Fruit fly (Drosophila melanogaster) whole organism, adult: ENCODE results near the gene nesd.

Source experiments
- CG11617 ChIP-seq: fragments of 200-800 bp; sonication (Bioruptor generic); optimal IDR thresholded peaks from 2 replicates; lab custom pipeline; 2017; ENCODE audit warnings: mild to moderate bottlenecking, missing biosample characterization, missing genetic modification reagents, missing genetic modification characterization
- CG12768 ChIP-seq: fragments of 200-800 bp; sonication (Bioruptor generic); optimal IDR thresholded peaks from 2 replicates; lab custom pipeline; 2017; ENCODE audit warnings: missing biosample characterization, missing genetic modification characterization, mild to moderate bottlenecking, moderate library complexity, missing genetic modification reagents
- CG14711 ChIP-seq: fragments of 200-800 bp; sonication (Bioruptor generic); optimal IDR thresholded peaks from 2 replicates; lab custom pipeline; 2018; ENCODE audit warnings: missing biosample characterization, mild to moderate bottlenecking, missing genetic modification characterization, moderate library complexity
- CG1620 ChIP-seq: fragments of 200-800 bp; sonication (Bioruptor generic); optimal IDR thresholded peaks from 2 replicates; lab custom pipeline; 2016; ENCODE audit warnings: missing biosample characterization, missing genetic modification characterization
- CG33017 ChIP-seq: fragments of 200-800 bp; sonication (Bioruptor generic); optimal IDR thresholded peaks from 2 replicates; lab custom pipeline; 2018; ENCODE audit warnings: missing biosample characterization, mild to moderate bottlenecking, missing genetic modification characterization, moderate library complexity
- CG5204 ChIP-seq: fragments of 200-800 bp; sonication (Bioruptor generic); optimal IDR thresholded peaks from 2 replicates; lab custom pipeline; 2016; ENCODE audit warnings: missing biosample characterization, missing genetic modification characterization
- CG7045 ChIP-seq: fragments of 200-800 bp; sonication (Bioruptor generic); optimal IDR thresholded peaks from 2 replicates; lab custom pipeline; 2017; ENCODE audit warnings: missing biosample characterization, mild to moderate bottlenecking, missing genetic modification characterization
- CG7101 ChIP-seq: fragments of 200-800 bp; sonication (Bioruptor generic); optimal IDR thresholded peaks from 2 replicates; lab custom pipeline; 2018; ENCODE audit warnings: missing biosample characterization, mild to moderate bottlenecking, missing genetic modification characterization, moderate library complexity
- Clk ChIP-seq: fragments of 200-800 bp; sonication (Bioruptor generic); optimal IDR thresholded peaks from 2 replicates; lab custom pipeline; 2017; ENCODE audit warnings: missing biosample characterization, missing genetic modification characterization
- Crg-1 ChIP-seq: fragments of 200-800 bp; sonication (Bioruptor generic); optimal IDR thresholded peaks from 2 replicates; lab custom pipeline; 2016; ENCODE audit warnings: missing biosample characterization, missing genetic modification characterization
- Hr96 ChIP-seq: fragments of 200-800 bp; sonication (Bioruptor generic); optimal IDR thresholded peaks from 2 replicates; lab custom pipeline; 2016; ENCODE audit warnings: missing biosample characterization, missing genetic modification characterization
- Mnt ChIP-seq: fragments of 200-800 bp; sonication (Bioruptor generic); optimal IDR thresholded peaks from 2 replicates; lab custom pipeline; 2016; ENCODE audit warnings: missing biosample characterization, mild to moderate bottlenecking, missing genetic modification characterization
- bab1 ChIP-seq: fragments of 200-800 bp; sonication (Bioruptor generic); optimal IDR thresholded peaks from 3 replicates; lab custom pipeline; 2019; ENCODE audit warnings: missing biosample characterization, mild to moderate bottlenecking, missing genetic modification characterization, moderate library complexity
- cic ChIP-seq: fragments of 200-800 bp; sonication (Bioruptor generic); optimal IDR thresholded peaks from 2 replicates; lab custom pipeline; 2017; ENCODE audit warnings: missing biosample characterization, mild to moderate bottlenecking, missing genetic modification characterization, moderate library complexity
- cnc ChIP-seq, 2 experiments: fragments of >200 bp; optimal IDR thresholded peaks; 2 replicates each; lab custom pipeline; 2017
- kay ChIP-seq: fragments of 200-800 bp; sonication (Bioruptor generic); peaks from one replicate; lab custom pipeline; 2016; ENCODE audit warnings: missing biosample characterization, missing genetic modification characterization, borderline replicate concordance
- ovo ChIP-seq: fragments of 200-800 bp; sonication (Bioruptor generic); optimal IDR thresholded peaks from 2 replicates; lab custom pipeline; 2016; ENCODE audit warnings: missing biosample characterization, missing genetic modification characterization
- pad ChIP-seq: fragments of 200-800 bp; sonication (Bioruptor generic); optimal IDR thresholded peaks from 3 replicates; lab custom pipeline; 2017; ENCODE audit warnings: missing biosample characterization, missing genetic modification characterization, mild to moderate bottlenecking, moderate library complexity, missing genetic modification reagents
- tj ChIP-seq: fragments of 200-800 bp; sonication (Bioruptor generic); optimal IDR thresholded peaks from 3 replicates; lab custom pipeline; 2017; ENCODE audit warnings: missing biosample characterization, mild to moderate bottlenecking, missing genetic modification characterization, moderate library complexity
- toe ChIP-seq: fragments of 200-800 bp; sonication (Bioruptor generic); optimal IDR thresholded peaks from 2 replicates; lab custom pipeline; 2016; ENCODE audit warnings: missing biosample characterization, missing genetic modification characterization

The nesd gene

dm6 chr2L:20084068-20084651, 9.6 kb upstream of the nesd start:
- TF ChIP-seq CG7101 (tag; lab: Kevin White, UChicago) (no peak), pad (GFP tag; lab: Kevin White, UChicago) (peak; percentile 42), Crg-1 (GFP tag; lab: Kevin White, UChicago) (no peak), tj (GFP tag; lab: Kevin White, UChicago) (no peak), Mnt (GFP tag; lab: Kevin White, UChicago) (peak; percentile 67), bab1 (GFP tag; lab: Kevin White, UChicago) (no peak)

- peak; percentile 95 for TF ChIP-seq ovo
- TF ChIP-seq pad (GFP tag; lab: Kevin White, UChicago), result peak; percentile 93
- peak; percentile 98 for TF ChIP-seq toe (GFP tag; lab: Kevin White, UChicago)
- peak; percentile 92 for TF ChIP-seq Crg-1 (GFP tag; lab: Kevin White, UChicago)
- TF ChIP-seq cic (GFP tag; lab: Kevin White, UChicago), result peak; percentile 98
- peak; percentile 98 for TF ChIP-seq CG5204 (GFP tag; lab: Kevin White, UChicago)
- peak; percentile 98 for TF ChIP-seq CG12768
- peak; percentile 98 for TF ChIP-seq CG7101 (tag; lab: Kevin White, UChicago)
- peak; percentile 96 for TF ChIP-seq Clk (GFP tag; lab: Kevin White, UChicago)
- TF ChIP-seq kay (GFP tag; lab: Kevin White, UChicago), result peak; percentile 99
- TF ChIP-seq tj (GFP tag; lab: Kevin White, UChicago), result peak; percentile 91
- TF ChIP-seq bab1 (GFP tag; lab: Kevin White, UChicago), result peak; percentile 97
- TF ChIP-seq CG14711 (tag; lab: Kevin White, UChicago), result peak; percentile 91
- TF ChIP-seq Hr96 (GFP tag; lab: Kevin White, UChicago), result peak; percentile 98
- TF ChIP-seq CG33017, result peak; percentile 98
- TF ChIP-seq Mnt (GFP tag; lab: Kevin White, UChicago), result peak; percentile 96
- peak; percentile 98 for TF ChIP-seq CG11617 (GFP tag; lab: Kevin White, UChicago)
- TF ChIP-seq cnc (optimal IDR thresholded peaks at IDR 0.05; lab: Kevin White, UChicago), result no peak
- peak; percentile 98 for TF ChIP-seq CG7045 (GFP tag; lab: Kevin White, UChicago)
- peak; percentile 92 for TF ChIP-seq CG1620 (GFP tag; lab: Kevin White, UChicago)
Observed at dm6 chr2L:20084785-20085555, 8.8 kb upstream of the nesd start, which contains the start of gene fok. TSS of gene fok (minus strand) at chr2L:20085070.

dm6 chr2L:20086295-20087096, 7.3 kb upstream of the nesd start:
- TF ChIP-seq Clk (GFP tag; lab: Kevin White, UChicago) (peak; percentile 65), CG7101 (tag; lab: Kevin White, UChicago) (peak; percentile 93), toe (GFP tag; lab: Kevin White, UChicago) (peak; percentile 29), pad (GFP tag; lab: Kevin White, UChicago) (peak; percentile 61), bab1 (GFP tag; lab: Kevin White, UChicago) (peak; percentile 31), tj (GFP tag; lab: Kevin White, UChicago) (peak; percentile 77), CG14711 (tag; lab: Kevin White, UChicago) (peak; percentile 90), cnc (optimal IDR thresholded peaks at IDR 0.05; lab: Kevin White, UChicago) (no peak), cic (GFP tag; lab: Kevin White, UChicago) (peak; percentile 95), Hr96 (GFP tag; lab: Kevin White, UChicago) (peak; percentile 76), CG11617 (GFP tag; lab: Kevin White, UChicago) (peak; percentile 90), CG7045 (GFP tag; lab: Kevin White, UChicago) (peak; percentile 67), CG1620 (GFP tag; lab: Kevin White, UChicago) (peak; percentile 30), CG5204 (GFP tag; lab: Kevin White, UChicago) (peak; percentile 86), CG33017 (peak; percentile 94), Mnt (GFP tag; lab: Kevin White, UChicago) (peak; percentile 89), ovo (peak; percentile 76), kay (GFP tag; lab: Kevin White, UChicago) (no peak), Crg-1 (GFP tag; lab: Kevin White, UChicago) (peak; percentile 62), CG12768 (peak; percentile 92)

dm6 chr2L:20091094-20091679, 2.6 kb upstream of the nesd start, which contains the start of the genes CG10747 and Pyroxd1:
TSS of gene CG10747 (minus strand) at chr2L:20091348.
TSS of gene Pyroxd1 (plus strand) at chr2L:20091435.
- TF ChIP-seq CG5204 (GFP tag; lab: Kevin White, UChicago) (peak; percentile 99), tj (GFP tag; lab: Kevin White, UChicago) (peak; percentile 90), Hr96 (GFP tag; lab: Kevin White, UChicago) (peak; percentile 98), cnc (optimal IDR thresholded peaks at IDR 0.05; lab: Kevin White, UChicago) (no peak), Mnt (GFP tag; lab: Kevin White, UChicago) (peak; percentile 95), Crg-1 (GFP tag; lab: Kevin White, UChicago) (peak; percentile 98), toe (GFP tag; lab: Kevin White, UChicago) (peak; percentile 99), kay (GFP tag; lab: Kevin White, UChicago) (no peak), CG1620 (GFP tag; lab: Kevin White, UChicago) (peak; percentile 98), Clk (GFP tag; lab: Kevin White, UChicago) (peak; percentile 97), CG33017 (peak; percentile 98), cic (GFP tag; lab: Kevin White, UChicago) (peak; percentile 90), CG7101 (tag; lab: Kevin White, UChicago) (peak; percentile 98), CG11617 (GFP tag; lab: Kevin White, UChicago) (peak; percentile 99), ovo (peak; percentile 98), CG12768 (peak; percentile 99), CG14711 (tag; lab: Kevin White, UChicago) (peak; percentile 95), bab1 (GFP tag; lab: Kevin White, UChicago) (peak; percentile 99), CG7045 (GFP tag; lab: Kevin White, UChicago) (peak; percentile 98), pad (GFP tag; lab: Kevin White, UChicago) (peak; percentile 92)
